Worm (Caenorhabditis elegans) whole organism, late embryonic: ENCODE data around the gene C01G10.18.

ENCODE experiments used
- K09A11.1 ChIP-seq: sonication (generic microtip); optimal IDR thresholded peaks from 2 replicates; lab custom pipeline; 2017; ENCODE audit warnings: antibody characterized with exemption, mild to moderate bottlenecking, missing genetic modification characterization, missing compliant biosample characterization; ENCODE audit not compliant: insufficient read depth
- ama-1 ChIP-seq: fragments of 150-350 bp; optimal IDR thresholded peaks from 2 replicates; lab custom pipeline; 2014
- ceh-22 ChIP-seq: sonication (generic microtip); optimal IDR thresholded peaks from 2 replicates; lab custom pipeline; 2017; ENCODE audit warnings: missing biosample characterization, missing genetic modification characterization
- pqm-1 ChIP-seq: sonication (generic microtip); optimal IDR thresholded peaks from 2 replicates; lab custom pipeline; 2016; ENCODE audit warnings: missing genetic modification characterization, missing compliant biosample characterization

DNA sequence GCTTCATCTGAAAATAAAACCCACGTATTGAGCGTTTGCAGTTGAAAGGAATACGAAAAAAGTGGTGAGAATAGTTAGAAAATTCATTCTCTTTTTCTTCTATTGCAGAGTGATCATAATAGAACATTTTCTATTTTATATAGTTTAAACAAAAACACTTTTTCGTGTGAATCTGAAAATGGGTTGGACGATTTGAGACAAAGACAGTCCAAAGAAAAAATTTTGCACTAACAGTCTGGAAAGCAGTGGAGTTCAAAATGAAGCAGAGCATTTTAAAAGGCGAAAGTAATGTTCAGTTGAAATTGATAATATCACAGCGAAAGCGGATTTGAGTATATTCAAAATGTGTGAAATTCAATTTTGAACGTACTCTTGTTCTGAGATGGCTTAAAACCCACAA lies at the start of gene C01G10.18:
- TF ChIP-seq K09A11.1 (tag; lab: Kevin White, UChicago) (no peak), ama-1 (no peak), pqm-1 (no peak), ceh-22 (no peak)
